Fruit fly (Drosophila melanogaster) whole organism, embryonic: ENCODE data around the gene Spt6.

Source experiments
- B-H2 ChIP-seq: fragments of 200-800 bp; sonication (Bioruptor generic); optimal IDR thresholded peaks from 2 replicates; lab custom pipeline; 2018; ENCODE audit warnings: missing biosample characterization, mild to moderate bottlenecking, missing genetic modification characterization
- Bdp1 ChIP-seq: fragments of 200-800 bp; sonication (Bioruptor generic); optimal IDR thresholded peaks from 3 replicates; lab custom pipeline; 2016; ENCODE audit warnings: missing biosample characterization, missing genetic modification characterization
- CG10959 ChIP-seq: fragments of 200-800 bp; sonication (Bioruptor generic); IDR thresholded peaks from 2 replicates; pipeline ENCODE4 v1.3.6; 2022; ENCODE audit warnings: missing biosample characterization, missing genetic modification characterization
- CG11456 ChIP-seq: fragments of 200-800 bp; sonication (Bioruptor generic); IDR thresholded peaks from 3 replicates; pipeline ENCODE4 v1.3.6; 2022; ENCODE audit warnings: missing biosample characterization, missing genetic modification characterization
- CG11560 ChIP-seq: fragments of 200-800 bp; sonication (Bioruptor generic); IDR thresholded peaks from 3 replicates; pipeline ENCODE4 v1.3.6; 2022; ENCODE audit warnings: missing biosample characterization, missing genetic modification characterization
- CG11723 ChIP-seq: fragments of 200-800 bp; sonication (Bioruptor generic); optimal IDR thresholded peaks from 2 replicates; lab custom pipeline; 2017; ENCODE audit warnings: missing biosample characterization, mild to moderate bottlenecking, missing genetic modification characterization
- CG12659 ChIP-seq: fragments of 200-800 bp; sonication (Bioruptor generic); optimal IDR thresholded peaks from 3 replicates; lab custom pipeline; 2017; ENCODE audit warnings: mild to moderate bottlenecking, missing biosample characterization, missing genetic modification reagents, missing genetic modification characterization
- CG13296 ChIP-seq: fragments of 200-800 bp; sonication (Bioruptor generic); optimal IDR thresholded peaks from 3 replicates; lab custom pipeline; 2018; ENCODE audit warnings: missing biosample characterization, mild to moderate bottlenecking, missing genetic modification characterization
- CG13894 ChIP-seq: fragments of 200-800 bp; sonication (Bioruptor generic); optimal IDR thresholded peaks from 3 replicates; lab custom pipeline; 2018; ENCODE audit warnings: missing biosample characterization, mild to moderate bottlenecking, missing genetic modification characterization, moderate library complexity
- CG14667 ChIP-seq: fragments of 200-800 bp; sonication (Bioruptor generic); IDR thresholded peaks from 2 replicates; pipeline ENCODE4 v1.3.6; 2022; ENCODE audit warnings: missing biosample characterization, missing genetic modification characterization
- CG14710 ChIP-seq: fragments of 200-800 bp; sonication (Bioruptor generic); optimal IDR thresholded peaks from 3 replicates; lab custom pipeline; 2019; ENCODE audit warnings: missing biosample characterization, mild to moderate bottlenecking, missing genetic modification characterization, moderate library complexity
- CG1529 ChIP-seq: fragments of 200-800 bp; sonication (Bioruptor generic); optimal IDR thresholded peaks from 3 replicates; lab custom pipeline; 2018; ENCODE audit warnings: missing biosample characterization, missing genetic modification characterization
- CG15514 ChIP-seq: fragments of 200-800 bp; sonication (Bioruptor generic); optimal IDR thresholded peaks from 3 replicates; lab custom pipeline; 2017; ENCODE audit warnings: missing biosample characterization, missing genetic modification characterization, mild to moderate bottlenecking, moderate library complexity, missing genetic modification reagents
- CG16815 ChIP-seq: fragments of 200-800 bp; sonication (Bioruptor generic); optimal IDR thresholded peaks from 3 replicates; lab custom pipeline; 2017; ENCODE audit warnings: missing biosample characterization, mild to moderate bottlenecking, missing genetic modification characterization
- CG2889 ChIP-seq: fragments of 200-800 bp; sonication (Bioruptor generic); IDR thresholded peaks from 3 replicates; pipeline ENCODE4 v1.3.6; 2022; ENCODE audit warnings: missing biosample characterization, missing genetic modification characterization
- CG30403 ChIP-seq: fragments of 200-800 bp; sonication (Bioruptor generic); optimal IDR thresholded peaks from 3 replicates; lab custom pipeline; 2016; ENCODE audit warnings: missing biosample characterization, missing genetic modification characterization
- CG30431 ChIP-seq: fragments of 200-800 bp; sonication (Bioruptor generic); optimal IDR thresholded peaks from 2 replicates; lab custom pipeline; 2017; ENCODE audit warnings: missing biosample characterization, missing genetic modification characterization
- CG34376 ChIP-seq: fragments of 200-800 bp; sonication (Bioruptor generic); optimal IDR thresholded peaks from 2 replicates; lab custom pipeline; 2018; ENCODE audit warnings: missing biosample characterization, mild to moderate bottlenecking, missing genetic modification characterization
- CG4404 ChIP-seq: fragments of 200-800 bp; sonication (Bioruptor generic); IDR thresholded peaks from 2 replicates; pipeline ENCODE4 v1.3.6; 2022; ENCODE audit warnings: missing biosample characterization, missing genetic modification characterization
- CG4424 ChIP-seq: fragments of 200-800 bp; sonication (Bioruptor generic); optimal IDR thresholded peaks from 3 replicates; lab custom pipeline; 2016; ENCODE audit warnings: missing biosample characterization, missing genetic modification characterization
- CG5953 ChIP-seq: fragments of 200-800 bp; sonication (Bioruptor generic); IDR thresholded peaks from 2 replicates; pipeline ENCODE4 v1.3.6; 2022; ENCODE audit warnings: missing biosample characterization, missing genetic modification characterization
- CG6765 ChIP-seq: fragments of 200-800 bp; sonication (Bioruptor generic); optimal IDR thresholded peaks from 3 replicates; lab custom pipeline; 2017; ENCODE audit warnings: missing biosample characterization, mild to moderate bottlenecking, missing genetic modification characterization
- CG6791 ChIP-seq: fragments of 200-800 bp; sonication (Bioruptor generic); IDR thresholded peaks from 3 replicates; pipeline ENCODE4 v1.3.6; 2022; ENCODE audit warnings: missing biosample characterization, missing genetic modification characterization; ENCODE audit not compliant: partially characterized antibody
- CG7357 ChIP-seq: fragments of 200-800 bp; sonication (Bioruptor generic); IDR thresholded peaks from 3 replicates; pipeline ENCODE4 v1.3.6; 2022; ENCODE audit warnings: missing biosample characterization, missing genetic modification characterization
- CG8089 ChIP-seq: fragments of 200-800 bp; sonication (Bioruptor generic); optimal IDR thresholded peaks from 3 replicates; lab custom pipeline; 2016; ENCODE audit warnings: missing biosample characterization, missing genetic modification characterization
- CG9609 ChIP-seq: fragments of 200-800 bp; sonication (Bioruptor generic); optimal IDR thresholded peaks from 3 replicates; lab custom pipeline; 2016; ENCODE audit warnings: missing biosample characterization, missing genetic modification characterization
- CG9876 ChIP-seq: fragments of 200-800 bp; sonication (Bioruptor generic); optimal IDR thresholded peaks from 2 replicates; lab custom pipeline; 2016; ENCODE audit warnings: missing biosample characterization, missing genetic modification characterization
- CkIIα-i1 ChIP-seq: fragments of 200-800 bp; sonication (Bioruptor generic); IDR thresholded peaks from 2 replicates; pipeline ENCODE4 v1.3.6; 2022; ENCODE audit warnings: missing biosample characterization, missing genetic modification characterization
- Dip2 ChIP-seq: fragments of 200-800 bp; sonication (Bioruptor generic); IDR thresholded peaks from 2 replicates; pipeline ENCODE4 v1.3.6; 2022; ENCODE audit warnings: missing biosample characterization, missing genetic modification characterization
- Ets97D ChIP-seq: fragments of 200-800 bp; sonication (Bioruptor generic); optimal IDR thresholded peaks from 3 replicates; lab custom pipeline; 2016; ENCODE audit warnings: missing biosample characterization, missing genetic modification characterization
- Gug ChIP-seq: fragments of 200-800 bp; sonication (Bioruptor generic); IDR thresholded peaks from 4 replicates; pipeline ENCODE4 v1.3.6; 2022; ENCODE audit warnings: missing biosample characterization, missing genetic modification characterization
- Jarid2 ChIP-seq: fragments of 200-800 bp; sonication (Bioruptor generic); optimal IDR thresholded peaks from 3 replicates; lab custom pipeline; 2017; ENCODE audit warnings: mild to moderate bottlenecking, missing biosample characterization, missing genetic modification reagents, missing genetic modification characterization
- Med ChIP-seq: fragments of 200-800 bp; sonication (Bioruptor generic); peaks from one replicate; lab custom pipeline; 2016; ENCODE audit warnings: missing biosample characterization, missing genetic modification characterization, mild to moderate bottlenecking, inconsistent platforms, moderate library complexity
- NC2α ChIP-seq: fragments of 200-800 bp; sonication (Bioruptor generic); optimal IDR thresholded peaks from 2 replicates; lab custom pipeline; 2016; ENCODE audit warnings: missing biosample characterization, missing genetic modification characterization
- Optix ChIP-seq: fragments of 200-800 bp; sonication (Bioruptor generic); IDR thresholded peaks from 3 replicates; pipeline ENCODE4 v1.3.6; 2022; ENCODE audit warnings: missing biosample characterization, missing genetic modification characterization
- Sry-β ChIP-seq: fragments of 200-800 bp; sonication (Bioruptor generic); optimal IDR thresholded peaks from 2 replicates; lab custom pipeline; 2018; ENCODE audit warnings: missing biosample characterization, mild to moderate bottlenecking, missing genetic modification characterization, moderate library complexity
- ash1 ChIP-seq: fragments of 200-800 bp; sonication (Bioruptor generic); optimal IDR thresholded peaks from 2 replicates; lab custom pipeline; 2018; ENCODE audit warnings: missing biosample characterization, mild to moderate bottlenecking, missing genetic modification characterization
- btn ChIP-seq: fragments of 200-800 bp; sonication (Bioruptor generic); optimal IDR thresholded peaks from 2 replicates; lab custom pipeline; 2016; ENCODE audit warnings: missing biosample characterization, missing genetic modification characterization
- chif ChIP-seq, 2 experiments: fragments of 200-800 bp; sonication (Bioruptor generic); optimal IDR thresholded peaks; 3 replicates each; lab custom pipeline; 2016; ENCODE audit warnings: missing biosample characterization in 2 of 2, missing genetic modification characterization in 2 of 2
- dysf ChIP-seq: fragments of 200-800 bp; sonication (Bioruptor generic); IDR thresholded peaks from 3 replicates; pipeline ENCODE4 v1.3.6; 2022; ENCODE audit warnings: missing biosample characterization, missing genetic modification characterization
- gem ChIP-seq: fragments of 200-800 bp; sonication (Bioruptor generic); optimal IDR thresholded peaks from 2 replicates; lab custom pipeline; 2019; ENCODE audit warnings: missing biosample characterization, mild to moderate bottlenecking, missing genetic modification characterization, moderate library complexity
- gsb ChIP-seq: fragments of 200-800 bp; sonication (Bioruptor generic); IDR thresholded peaks from 2 replicates; pipeline ENCODE4 v1.3.6; 2022; ENCODE audit warnings: missing biosample characterization, missing genetic modification characterization
- ham ChIP-seq: fragments of 200-800 bp; sonication (Bioruptor generic); IDR thresholded peaks from 2 replicates; pipeline ENCODE4 v1.3.6; 2022; ENCODE audit warnings: missing biosample characterization, missing genetic modification characterization
- jing ChIP-seq: fragments of 200-800 bp; sonication (Bioruptor generic); optimal IDR thresholded peaks from 2 replicates; lab custom pipeline; 2018; ENCODE audit warnings: missing biosample characterization, mild to moderate bottlenecking, missing genetic modification characterization
- lmd ChIP-seq: fragments of 200-800 bp; sonication (Bioruptor generic); IDR thresholded peaks from 2 replicates; pipeline ENCODE4 v1.3.6; 2022; ENCODE audit warnings: missing biosample characterization, missing genetic modification characterization
- nmo ChIP-seq: fragments of 200-800 bp; sonication (Bioruptor generic); optimal IDR thresholded peaks from 2 replicates; lab custom pipeline; 2018; ENCODE audit warnings: missing biosample characterization, mild to moderate bottlenecking, missing genetic modification characterization, moderate library complexity
- pho ChIP-seq: fragments of 200-800 bp; sonication (Bioruptor generic); optimal IDR thresholded peaks from 2 replicates; lab custom pipeline; 2016; ENCODE audit warnings: missing biosample characterization, missing genetic modification characterization
- pum ChIP-seq: fragments of 200-800 bp; sonication (Bioruptor generic); optimal IDR thresholded peaks from 2 replicates; lab custom pipeline; 2016; ENCODE audit warnings: missing biosample characterization, missing genetic modification characterization
- ttk ChIP-seq: fragments of 200-800 bp; sonication (Bioruptor generic); IDR thresholded peaks from 2 replicates; pipeline ENCODE4 v2.1.2; 2022; ENCODE audit warnings: missing biosample characterization, missing genetic modification characterization
- vfl ChIP-seq: fragments of 200-800 bp; sonication (Bioruptor generic); optimal IDR thresholded peaks from 2 replicates; lab custom pipeline; 2016; ENCODE audit warnings: missing biosample characterization, missing genetic modification characterization
- zfh1 ChIP-seq: fragments of 200-800 bp; sonication (Bioruptor generic); IDR thresholded peaks from 3 replicates; pipeline ENCODE4 v1.3.6; 2022; ENCODE audit warnings: missing biosample characterization, missing genetic modification characterization

Spt6 gene

dm6 chrX:6267187-6267711, 348 bp upstream of the Spt6 start, which contains the start of gene schlank (continued):
- 0 out of 2 replicates have a peak, but pooled peaks have one; percentile 13 for TF ChIP-seq CG5953 (GFP tag; lab: Robert Waterston, UW)
- TF ChIP-seq zfh1 (GFP tag; lab: Robert Waterston, UW), result peak; percentile 58; the same call in 2 of the 3 replicates
- TF ChIP-seq B-H2, result no peak
- TF ChIP-seq Jarid2 (GFP tag; lab: Kevin White, UChicago), result no peak
- TF ChIP-seq Ets97D (GFP tag; lab: Kevin White, UChicago), result peak; percentile 36
- TF ChIP-seq Optix (GFP tag; lab: Robert Waterston, UW), result peak; percentile 63; the same call in 2 of the 3 replicates
- peak; percentile 51 for TF ChIP-seq vfl (GFP tag; lab: Kevin White, UChicago)
- peak; percentile 14 for TF ChIP-seq jing
- peak; percentile 39 for TF ChIP-seq CG14667 (GFP tag; lab: Robert Waterston, UW)
- TF ChIP-seq Dip2, result no peak
- peak; percentile 26 for TF ChIP-seq CG9876 (GFP tag; lab: Kevin White, UChicago)
- 0 out of 3 replicates have a peak, but pooled peaks have one; percentile 13 for TF ChIP-seq CG2889 (GFP tag; lab: Robert Waterston, UW)
- no peak for TF ChIP-seq CG10959 (GFP tag; lab: Robert Waterston, UW)
- TF ChIP-seq Bdp1 (GFP tag; lab: Kevin White, UChicago), result peak; percentile 17
- TF ChIP-seq CG6791 (GFP tag; lab: Robert Waterston, UW), result no peak
- TF ChIP-seq lmd, result peak; percentile 67
- TF ChIP-seq NC2α (GFP tag; lab: Kevin White, UChicago), result no peak
- TF ChIP-seq CG12659 (GFP tag; lab: Kevin White, UChicago), result peak; percentile 45
- TF ChIP-seq CG4404 (GFP tag; lab: Robert Waterston, UW), result peak; percentile 44; the same call in 1 of the 2 replicates
- TF ChIP-seq CG16815 (GFP tag; lab: Kevin White, UChicago), result peak; percentile 33
- peak; percentile 45 for TF ChIP-seq nmo (GFP tag; lab: Kevin White, UChicago)
- peak; percentile 85 for TF ChIP-seq Med (GFP tag; lab: Kevin White, UChicago)
- peak; percentile 51 for TF ChIP-seq pum (GFP tag; lab: Kevin White, UChicago)
- no peak for TF ChIP-seq btn (GFP tag; lab: Kevin White, UChicago)
- peak; percentile 74 for TF ChIP-seq dysf
- TF ChIP-seq CG30403, result peak; percentile 62
- no peak for TF ChIP-seq CG1529 (GFP tag; lab: Kevin White, UChicago)
- peak; percentile 56 for TF ChIP-seq pho (GFP tag; lab: Kevin White, UChicago)
- TF ChIP-seq CG15514, result peak; percentile 12
- TF ChIP-seq Gug (GFP tag; lab: Robert Waterston, UW), result peak; percentile 67
- no peak for TF ChIP-seq CkIIα-i1 (GFP tag; lab: Robert Waterston, UW)
- no peak for TF ChIP-seq ash1
- TF ChIP-seq chif (GFP tag; optimal IDR thresholded peaks at IDR 0.05; lab: Kevin White, UChicago), result peak; percentile 8 to 46
- TF ChIP-seq gsb, result no peak
- TF ChIP-seq CG30431 (GFP tag; lab: Kevin White, UChicago), result peak; percentile 9
- TF ChIP-seq CG14710 (tag; lab: Kevin White, UChicago), result peak; percentile 62
- no peak for TF ChIP-seq CG34376 (GFP tag; lab: Kevin White, UChicago)
- no peak for TF ChIP-seq CG11560
- peak; percentile 20 for TF ChIP-seq CG6765
- TF ChIP-seq CG13296 (GFP tag; lab: Kevin White, UChicago), result peak; percentile 31
- TF ChIP-seq Sry-β, result no peak
- peak; percentile 69 for TF ChIP-seq gem
- TF ChIP-seq CG4424 (GFP tag; lab: Kevin White, UChicago), result peak; percentile 30
- peak; percentile 23 for TF ChIP-seq CG13894 (tag; lab: Kevin White, UChicago)
- TF ChIP-seq CG7357 (GFP tag; lab: Robert Waterston, UW), result peak; percentile 62; the same call in 2 of the 3 replicates
- TF ChIP-seq CG8089 (GFP tag; lab: Kevin White, UChicago), result peak; percentile 47
- no peak for TF ChIP-seq ham (GFP tag; lab: Robert Waterston, UW)
- peak; percentile 26; the same call in 1 of the 2 replicates for TF ChIP-seq ttk
- peak; percentile 60; the same call in 1 of the 3 replicates for TF ChIP-seq CG11456 (GFP tag; lab: Robert Waterston, UW)
- peak; percentile 33 for TF ChIP-seq CG9609 (GFP tag; lab: Kevin White, UChicago)
- TF ChIP-seq CG11723 (GFP tag; lab: Kevin White, UChicago), result peak; percentile 28
